Worm (Caenorhabditis elegans): ENCODE measurements around the gene eat-2.
A peak's percentile ranks its signal among the peaks of the same experiment; 100 is the strongest.

Gene eat-2

DNA sequence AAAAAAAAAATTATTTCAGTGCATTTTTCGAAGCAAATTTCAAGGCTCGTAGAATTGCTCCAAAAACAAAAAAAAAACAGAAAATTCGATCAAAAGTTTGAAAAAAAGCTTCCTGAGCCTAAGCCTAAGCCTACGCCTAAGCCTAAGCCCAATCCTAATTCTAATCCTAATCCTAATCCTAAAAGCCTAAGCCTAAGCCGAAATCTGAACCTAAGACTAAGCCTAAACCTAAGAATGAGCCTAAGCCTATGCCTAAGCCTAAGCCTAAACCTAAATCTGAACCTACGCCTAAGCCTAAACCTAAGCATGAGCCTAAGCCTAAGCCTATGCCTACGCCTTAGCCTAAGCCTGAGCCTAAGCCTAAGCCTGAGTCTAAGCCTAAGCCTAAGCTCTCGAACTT, 34.8 kb upstream of the eat-2 start:
- TF ChIP-seq nhr-23 (tag; optimal IDR thresholded peaks at IDR 0.05): no peak
- TF ChIP-seq nhr-10 (tag; optimal IDR thresholded peaks at IDR 0.05): no peak
- TF ChIP-seq elt-1 (tag; optimal IDR thresholded peaks at IDR 0.05): no peak
- TF ChIP-seq lin-11 (tag; optimal IDR thresholded peaks at IDR 0.05): no peak
- TF ChIP-seq blmp-1 (tag; optimal IDR thresholded peaks at IDR 0.05; ENCODE audit: insufficient read depth): no peak
- TF ChIP-seq peb-1 (tag; optimal IDR thresholded peaks at IDR 0.05): no peak
- TF ChIP-seq mab-5 (tag; optimal IDR thresholded peaks at IDR 0.05): no peak

ce11 chrII:14205335-14205734, 33.9 kb upstream of the eat-2 start, which contains the start of gene ace-3:
ace-3 (plus strand) TSS chrII:14205635.
- no peak for TF ChIP-seq unc-62 (GFP tag; optimal IDR thresholded peaks at IDR 0.05)
- TF ChIP-seq peb-1 (tag; optimal IDR thresholded peaks at IDR 0.05): no peak
- no peak for TF ChIP-seq mab-5 (tag; optimal IDR thresholded peaks at IDR 0.05)
- no peak for TF ChIP-seq aly-2 (tag; optimal IDR thresholded peaks at IDR 0.05)
- no peak for TF ChIP-seq nhr-25 (tag; optimal IDR thresholded peaks at IDR 0.05)
- no peak for TF ChIP-seq nhr-12 (tag; optimal IDR thresholded peaks at IDR 0.05)
- no peak for TF ChIP-seq ceh-16 (tag; optimal IDR thresholded peaks at IDR 0.05)
- TF ChIP-seq nhr-23 (tag; optimal IDR thresholded peaks at IDR 0.05): no peak
- TF ChIP-seq nhr-21 (tag; optimal IDR thresholded peaks at IDR 0.05): no peak

DNA sequence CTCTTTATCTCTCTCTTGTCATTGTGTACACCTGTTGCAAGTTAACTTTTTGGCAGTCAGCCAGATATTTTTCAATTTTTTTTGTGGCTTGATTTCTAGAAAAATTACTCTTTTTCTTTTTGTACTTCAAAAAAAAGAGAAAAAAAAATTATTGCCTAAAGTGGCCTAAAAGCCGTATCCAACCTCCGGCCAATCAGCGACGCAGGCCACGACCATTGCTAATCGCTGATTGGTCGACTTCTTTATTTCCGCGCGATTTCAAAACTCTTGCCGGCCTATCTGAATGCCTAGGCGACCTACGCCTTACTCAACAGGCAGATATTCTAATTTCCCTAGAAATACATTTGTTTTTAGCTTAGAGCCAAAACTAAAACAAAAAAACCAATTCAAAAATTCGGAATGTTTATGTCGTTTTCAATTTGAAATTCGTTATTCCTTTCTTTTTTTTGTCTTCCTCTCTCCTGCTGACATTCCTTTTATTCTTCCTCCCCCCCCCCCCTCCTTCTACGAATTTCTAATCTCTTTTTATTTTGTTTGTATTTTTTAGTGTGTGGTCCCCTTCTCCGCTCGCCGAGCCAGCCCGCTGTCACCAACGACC, 26.1 kb upstream of the eat-2 start, which contains the start of gene ace-4:
TSS of gene ace-4 (plus strand) at position 548 of the 598 bp plus-strand sequence.
- TF ChIP-seq aly-2 (tag; optimal IDR thresholded peaks at IDR 0.05) (no peak), lin-11 (tag; optimal IDR thresholded peaks at IDR 0.05) (no peak), sma-9 (GFP tag; optimal IDR thresholded peaks at IDR 0.05) (no peak), sma-9 (tag; optimal IDR thresholded peaks at IDR 0.05) (no peak), unc-39 (tag; optimal IDR thresholded peaks at IDR 0.05) (no peak), C34F6.9 (tag; optimal IDR thresholded peaks at IDR 0.05) (no peak), crh-2 (tag; optimal IDR thresholded peaks at IDR 0.05) (no peak), alr-1 (tag; optimal IDR thresholded peaks at IDR 0.05) (no peak), ztf-11 (tag; optimal IDR thresholded peaks at IDR 0.05) (no peak), zag-1 (tag; optimal IDR thresholded peaks at IDR 0.05) (no peak), unc-55 (GFP tag; optimal IDR thresholded peaks at IDR 0.05) (no peak), elt-1 (tag; optimal IDR thresholded peaks at IDR 0.05) (no peak), nhr-6 (tag; optimal IDR thresholded peaks at IDR 0.05) (no peak), nhr-23 (tag; optimal IDR thresholded peaks at IDR 0.05) (no peak)

ce11 chrII:14195931-14196330, 24.5 kb upstream of the eat-2 start:
- no peak for TF ChIP-seq ZK546.5 (tag; optimal IDR thresholded peaks at IDR 0.05)
- TF ChIP-seq lsy-2 (tag; optimal IDR thresholded peaks at IDR 0.05): peak in 1 of 2 experiments; percentile 9

DNA sequence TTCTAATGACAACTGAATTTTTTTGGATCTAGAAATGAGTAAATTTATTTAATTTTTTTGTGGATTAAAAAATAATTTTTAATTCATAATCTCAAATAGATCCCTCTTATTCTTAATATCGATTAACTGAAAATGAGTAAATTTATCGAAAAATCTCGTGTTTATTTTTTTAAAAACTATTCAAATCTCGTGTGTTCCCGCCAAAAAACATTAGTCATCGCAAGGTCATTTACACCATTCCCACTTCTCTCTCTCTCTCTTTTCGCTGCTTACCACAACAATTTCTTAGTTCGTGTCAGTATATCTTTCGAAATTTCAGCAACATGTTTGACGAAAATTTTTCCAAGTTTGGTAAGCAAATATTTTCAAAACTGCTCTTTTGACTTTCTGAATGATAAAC, 16.0 kb upstream of the eat-2 start:
- TF ChIP-seq elt-3 (tag; optimal IDR thresholded peaks at IDR 0.05): no peak

DNA sequence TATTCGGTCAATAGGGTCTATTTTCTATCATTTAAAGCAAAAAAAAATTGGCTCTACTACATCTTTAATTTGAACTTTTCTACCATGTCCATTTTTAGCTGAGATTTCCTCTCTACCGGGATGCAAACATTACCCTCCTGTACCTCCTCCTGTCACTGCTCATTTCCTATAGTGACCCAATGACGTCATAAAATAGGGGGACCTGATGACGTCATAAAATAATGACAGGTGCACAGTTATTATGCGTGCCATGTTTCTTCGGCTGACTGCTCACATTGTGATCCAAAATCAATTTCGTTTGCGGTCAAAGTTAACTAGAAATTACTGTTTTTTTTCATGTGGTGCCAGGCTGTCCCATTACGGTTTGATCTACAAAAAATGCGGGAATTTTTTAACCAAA, 15.5 kb upstream of the eat-2 start:
- no peak for TF ChIP-seq F13H6.1 (tag; optimal IDR thresholded peaks at IDR 0.05)
- TF ChIP-seq nhr-12 (tag; optimal IDR thresholded peaks at IDR 0.05): no peak
- no peak for TF ChIP-seq ztf-1 (GFP tag; conservative IDR thresholded peaks at IDR 0.05)
- no peak for TF ChIP-seq unc-39 (tag; optimal IDR thresholded peaks at IDR 0.05)
- no peak for TF ChIP-seq nhr-11 (tag; optimal IDR thresholded peaks at IDR 0.05)
- TF ChIP-seq lin-39 (tag; optimal IDR thresholded peaks at IDR 0.05): no peak
- no peak for TF ChIP-seq mdl-1 (tag; optimal IDR thresholded peaks at IDR 0.05)
- TF ChIP-seq alr-1 (tag; optimal IDR thresholded peaks at IDR 0.05): no peak
- no peak for TF ChIP-seq nhr-6 (tag; optimal IDR thresholded peaks at IDR 0.05)
- TF ChIP-seq ceh-82 (tag; optimal IDR thresholded peaks at IDR 0.05): no peak
- no peak for TF ChIP-seq fos-1 (tag; optimal IDR thresholded peaks at IDR 0.05)
- no peak for TF ChIP-seq ztf-4 (tag; optimal IDR thresholded peaks at IDR 0.05)
- no peak for TF ChIP-seq ama-1 (optimal IDR thresholded peaks at IDR 0.05)
- TF ChIP-seq mbf-1 (tag; optimal IDR thresholded peaks at IDR 0.05): no peak
- no peak for TF ChIP-seq elt-1 (tag; optimal IDR thresholded peaks at IDR 0.05)
- no peak for TF ChIP-seq gmeb-1 (tag; optimal IDR thresholded peaks at IDR 0.05)
- no peak for TF ChIP-seq blmp-1 (tag; optimal IDR thresholded peaks at IDR 0.05; ENCODE audit: insufficient read depth)
- no peak for TF ChIP-seq R02D3.7 (tag; optimal IDR thresholded peaks at IDR 0.05)
